Worm (Caenorhabditis elegans): ENCODE measurements around the gene C12D12.1.

- no peak for TF ChIP-seq flt-1 (GFP tag; IDR thresholded peaks at IDR 0.05)
- TF ChIP-seq ama-1 (optimal IDR thresholded peaks at IDR 0.05) = no peak
- no peak for TF ChIP-seq ceh-13 (GFP tag; optimal IDR thresholded peaks at IDR 0.05)
- no peak for TF ChIP-seq hnd-1 (tag; optimal IDR thresholded peaks at IDR 0.05)
- TF ChIP-seq tra-4 (tag; optimal IDR thresholded peaks at IDR 0.05) = no peak
- TF ChIP-seq tbx-37 (GFP tag; conservative IDR thresholded peaks at IDR 0.05) = no peak
- TF ChIP-seq pes-1 (GFP tag; IDR thresholded peaks at IDR 0.05) = no peak
Observed at ce11 chrX:3462086-3462485, 37.0 kb upstream of the C12D12.1 start.
